Worm (Caenorhabditis elegans) whole organism, L4 larva: ENCODE data around the gene Y54G2A.15.

ENCODE experiments used
- D1046.2 ChIP-seq: fragments of 200-800 bp; sonication (Bioruptor generic); IDR thresholded peaks from 2 replicates; pipeline ENCODE4 v1.3.6; 2022; ENCODE audit warnings: missing genetic modification characterization, missing compliant biosample characterization
- F10B5.3 ChIP-seq: sonication (generic microtip); optimal IDR thresholded peaks from 2 replicates; lab custom pipeline; 2016; ENCODE audit warnings: mild to moderate bottlenecking, missing genetic modification characterization, missing compliant biosample characterization
- F49E8.2 ChIP-seq: sonication (generic microtip); optimal IDR thresholded peaks from 2 replicates; lab custom pipeline; 2016; ENCODE audit warnings: missing compliant biosample characterization, mild to moderate bottlenecking, missing genetic modification characterization, borderline replicate concordance
- T20F7.1 ChIP-seq: fragments of 200-800 bp; sonication (Bioruptor generic); optimal IDR thresholded peaks from 2 replicates; lab custom pipeline; 2018; ENCODE audit warnings: mild to moderate bottlenecking, missing genetic modification characterization, missing compliant biosample characterization
- T26A8.4 ChIP-seq: fragments of 200-800 bp; sonication (Bioruptor generic); IDR thresholded peaks from 2 replicates; pipeline ENCODE4 v1.3.6; 2022; ENCODE audit warnings: missing genetic modification characterization, missing compliant biosample characterization
- Y48G9A.11 ChIP-seq: fragments of 200-800 bp; sonication (Bioruptor generic); IDR thresholded peaks from 2 replicates; pipeline ENCODE4 v1.3.6; 2022; ENCODE audit warnings: missing genetic modification reagents, missing genetic modification characterization, missing compliant biosample characterization
- Y5F2A.4 ChIP-seq: fragments of 200-800 bp; sonication (Bioruptor generic); optimal IDR thresholded peaks from 2 replicates; lab custom pipeline; 2018; ENCODE audit warnings: mild to moderate bottlenecking, missing genetic modification characterization, missing compliant biosample characterization
- Y75B8A.6 ChIP-seq: fragments of 200-800 bp; sonication (Bioruptor generic); IDR thresholded peaks from 2 replicates; pipeline ENCODE4 v1.3.6; 2022; ENCODE audit warnings: missing genetic modification reagents, missing genetic modification characterization, missing compliant biosample characterization
- ZK337.2 ChIP-seq: fragments of 200-800 bp; sonication (Bioruptor generic); IDR thresholded peaks from 2 replicates; pipeline ENCODE4 v1.3.6; 2022; ENCODE audit warnings: missing genetic modification reagents, missing genetic modification characterization, missing compliant biosample characterization
- aha-1 ChIP-seq: fragments of 150-350 bp; peaks from one replicate; lab custom pipeline; 2014; ENCODE audit warnings: missing biosample characterization, missing genetic modification characterization
- aly-2 ChIP-seq: sonication (generic microtip); optimal IDR thresholded peaks from 2 replicates; lab custom pipeline; 2018; ENCODE audit warnings: missing biosample characterization, missing genetic modification characterization
- ceh-20 ChIP-seq: fragments of 200-800 bp; sonication (Bioruptor generic); IDR thresholded peaks from 2 replicates; pipeline ENCODE4 v1.3.6; 2022; ENCODE audit warnings: missing genetic modification reagents, missing genetic modification characterization, missing compliant biosample characterization
- ceh-44 ChIP-seq: fragments of 200-800 bp; sonication (Bioruptor generic); IDR thresholded peaks from 2 replicates; pipeline ENCODE4 v1.3.6; 2022; ENCODE audit warnings: missing genetic modification reagents, missing genetic modification characterization, missing compliant biosample characterization
- daf-19 ChIP-seq: fragments of 200-800 bp; sonication (Bioruptor generic); conservative IDR thresholded peaks from 2 replicates; pipeline ENCODE4 v1.3.6; 2022; ENCODE audit warnings: missing genetic modification characterization, missing compliant biosample characterization
- dmd-8 ChIP-seq: fragments of 200-800 bp; sonication (Bioruptor generic); IDR thresholded peaks from 2 replicates; pipeline ENCODE4 v1.3.6; 2022; ENCODE audit warnings: missing genetic modification characterization, missing compliant biosample characterization
- dmd-9 ChIP-seq: fragments of 200-800 bp; sonication (Bioruptor generic); IDR thresholded peaks from 2 replicates; pipeline ENCODE4 v1.3.6; 2022; ENCODE audit warnings: missing genetic modification reagents, missing genetic modification characterization, missing compliant biosample characterization
- dve-1 ChIP-seq: sonication (generic microtip); optimal IDR thresholded peaks from 2 replicates; lab custom pipeline; 2017; ENCODE audit warnings: antibody characterized with exemption, mild to moderate bottlenecking, missing genetic modification characterization, missing compliant biosample characterization; ENCODE audit not compliant: insufficient read depth
- egl-27 ChIP-seq: sonication (generic microtip); optimal IDR thresholded peaks from 3 replicates; lab custom pipeline; 2017; ENCODE audit warnings: missing biosample characterization, missing genetic modification reagents, missing genetic modification characterization
- fkh-10 ChIP-seq: fragments of 150-350 bp; optimal IDR thresholded peaks from 2 replicates; lab custom pipeline; 2014; ENCODE audit warnings: missing biosample characterization, missing genetic modification reagents, missing genetic modification characterization
- hlh-11 ChIP-seq: fragments of 200-800 bp; sonication (Bioruptor generic); optimal IDR thresholded peaks from 2 replicates; lab custom pipeline; 2018; ENCODE audit warnings: mild to moderate bottlenecking, missing genetic modification characterization, missing compliant biosample characterization
- hlh-30 ChIP-seq: sonication (generic microtip); optimal IDR thresholded peaks from 2 replicates; lab custom pipeline; 2017; ENCODE audit warnings: antibody characterized with exemption, mild to moderate bottlenecking, missing genetic modification characterization, missing compliant biosample characterization; ENCODE audit not compliant: insufficient read depth
- jun-1 ChIP-seq: fragments of 150-350 bp; optimal IDR thresholded peaks from 2 replicates; lab custom pipeline; 2014; ENCODE audit warnings: missing biosample characterization, missing genetic modification reagents, missing genetic modification characterization
- lim-7 ChIP-seq: fragments of 200-800 bp; sonication (Bioruptor generic); IDR thresholded peaks from 2 replicates; pipeline ENCODE4 v1.3.6; 2022; ENCODE audit warnings: missing genetic modification characterization, missing compliant biosample characterization
- lin-1 ChIP-seq: fragments of 200-800 bp; sonication (Bioruptor generic); IDR thresholded peaks from 2 replicates; pipeline ENCODE4 v1.3.6; 2022; ENCODE audit warnings: missing genetic modification reagents, missing genetic modification characterization, missing compliant biosample characterization
- lin-13 ChIP-seq: fragments of 150-350 bp; optimal IDR thresholded peaks from 2 replicates; lab custom pipeline; 2014; ENCODE audit warnings: missing biosample characterization, missing genetic modification reagents, missing genetic modification characterization
- lin-38 ChIP-seq: fragments of 200-800 bp; sonication (Bioruptor generic); IDR thresholded peaks from 2 replicates; pipeline ENCODE4 v1.3.6; 2022; ENCODE audit warnings: missing genetic modification reagents, missing genetic modification characterization, missing compliant biosample characterization
- lir-3 ChIP-seq: sonication (generic microtip); optimal IDR thresholded peaks from 2 replicates; lab custom pipeline; 2016; ENCODE audit warnings: mild to moderate bottlenecking, missing genetic modification characterization, missing compliant biosample characterization
- lsy-2 ChIP-seq, 2 experiments: fragments of 150-350 bp in 1 of 2; sonication (generic microtip) in 1 of 2; optimal IDR thresholded peaks; 2 replicates each; lab custom pipeline; 2014 to 2017; ENCODE audit warnings: missing biosample characterization in 2 of 2, missing genetic modification characterization in 2 of 2
- madf-9 ChIP-seq: fragments of 200-800 bp; sonication (Bioruptor generic); conservative IDR thresholded peaks from 2 replicates; pipeline ENCODE4 v1.3.6; 2022; ENCODE audit warnings: missing genetic modification reagents, missing genetic modification characterization, missing compliant biosample characterization
- mdl-1 ChIP-seq, 2 experiments: fragments of 150-350 bp in 1 of 2; sonication (generic microtip) in 1 of 2; optimal IDR thresholded peaks; 2 replicates each; lab custom pipeline; 2014 to 2017; ENCODE audit warnings: missing biosample characterization in 2 of 2, missing genetic modification characterization in 2 of 2
- mep-1 ChIP-seq: fragments of 150-350 bp; sonication (generic microtip); optimal IDR thresholded peaks from 3 replicates; lab custom pipeline; 2014; ENCODE audit warnings: missing biosample characterization, missing genetic modification characterization
- mes-2 ChIP-seq: sonication (generic microtip); optimal IDR thresholded peaks from 2 replicates; lab custom pipeline; 2016; ENCODE audit warnings: missing genotype, mild to moderate bottlenecking, missing genetic modification characterization, missing compliant biosample characterization; ENCODE audit not compliant: poor library complexity, severe bottlenecking
- nhr-10 ChIP-seq: fragments of 150-350 bp; optimal IDR thresholded peaks from 2 replicates; lab custom pipeline; 2014; ENCODE audit warnings: missing biosample characterization, missing genetic modification characterization
- nhr-102 ChIP-seq: sonication (generic microtip); optimal IDR thresholded peaks from 2 replicates; lab custom pipeline; 2016; ENCODE audit warnings: mild to moderate bottlenecking, missing genetic modification characterization, moderate library complexity, missing compliant biosample characterization
- nhr-11 ChIP-seq: fragments of 150-350 bp; optimal IDR thresholded peaks from 2 replicates; lab custom pipeline; 2014; ENCODE audit warnings: missing biosample characterization, missing genetic modification characterization
- nhr-28 ChIP-seq: fragments of 150-350 bp; optimal IDR thresholded peaks from 2 replicates; lab custom pipeline; 2014; ENCODE audit warnings: missing biosample characterization, missing genetic modification characterization
- nhr-41 ChIP-seq: fragments of 200-800 bp; sonication (Bioruptor generic); IDR thresholded peaks from 2 replicates; pipeline ENCODE4 v1.3.6; 2022; ENCODE audit warnings: missing genetic modification reagents, missing genetic modification characterization, missing compliant biosample characterization
- nhr-42 ChIP-seq: fragments of 200-800 bp; sonication (Bioruptor generic); IDR thresholded peaks from 2 replicates; pipeline ENCODE4 v1.3.6; 2022; ENCODE audit warnings: missing genetic modification characterization, missing compliant biosample characterization
- saeg-2 ChIP-seq: fragments of 200-800 bp; sonication (Bioruptor generic); IDR thresholded peaks from 2 replicates; pipeline ENCODE4 v1.3.6; 2022; ENCODE audit warnings: missing genetic modification reagents, missing genetic modification characterization, missing compliant biosample characterization
- set-16 ChIP-seq: fragments of 200-800 bp; sonication (Bioruptor generic); IDR thresholded peaks from 2 replicates; pipeline ENCODE4 v1.3.6; 2022; ENCODE audit warnings: missing genetic modification reagents, missing genetic modification characterization, missing compliant biosample characterization
- skn-1 ChIP-seq: fragments of 150-350 bp; optimal IDR thresholded peaks from 2 replicates; lab custom pipeline; 2014; ENCODE audit warnings: missing biosample characterization, missing genetic modification characterization
- snpc-1.2 ChIP-seq: fragments of 200-800 bp; sonication (Bioruptor generic); IDR thresholded peaks from 2 replicates; pipeline ENCODE4 v1.3.6; 2022; ENCODE audit warnings: missing genetic modification reagents, missing genetic modification characterization, missing compliant biosample characterization
- snpc-4 ChIP-seq: fragments of 150-350 bp; optimal IDR thresholded peaks from 2 replicates; lab custom pipeline; 2014; ENCODE audit warnings: missing biosample characterization, missing genetic modification characterization
- spr-1 ChIP-seq: sonication (generic microtip); optimal IDR thresholded peaks from 2 replicates; lab custom pipeline; 2016; ENCODE audit warnings: mild to moderate bottlenecking, missing genetic modification characterization, missing compliant biosample characterization
- vab-7 ChIP-seq: fragments of 200-800 bp; sonication (Bioruptor generic); IDR thresholded peaks from 2 replicates; pipeline ENCODE4 v1.3.6; 2022; ENCODE audit warnings: missing genetic modification reagents, missing genetic modification characterization, missing compliant biosample characterization
- zfp-2 ChIP-seq: sonication (generic microtip); optimal IDR thresholded peaks from 2 replicates; lab custom pipeline; 2016; ENCODE audit warnings: mild to moderate bottlenecking, missing genetic modification characterization, missing compliant biosample characterization
- zip-11 ChIP-seq: fragments of 200-800 bp; sonication (Bioruptor generic); IDR thresholded peaks from 2 replicates; pipeline ENCODE4 v1.3.6; 2022; ENCODE audit warnings: missing genetic modification characterization, missing compliant biosample characterization
- ztf-7 ChIP-seq: fragments of 150-350 bp; optimal IDR thresholded peaks from 2 replicates; lab custom pipeline; 2014; ENCODE audit warnings: missing biosample characterization, missing genetic modification characterization

Y54G2A.15 gene

ce11 chrIV:2803652-2804051 is 40.1 kb downstream of the Y54G2A.15 start, which contains the start of gene Y54G2A.32:
TSS of gene Y54G2A.32 (plus strand) at chrIV:2803952.
- TF ChIP-seq F49E8.2 (tag; lab: Kevin White, UChicago) (no peak), aha-1 (tag; lab: Kevin White, UChicago) (peak; percentile 61), skn-1 (tag; lab: Kevin White, UChicago) (no peak)

ce11 chrIV:2802193-2802592 is 41.6 kb downstream of the Y54G2A.15 start:
- TF ChIP-seq dmd-9 (GFP tag; lab: Robert Waterston, UW) (peak; percentile 61; the same call in 1 of the 2 replicates), lsy-2 (tag; optimal IDR thresholded peaks at IDR 0.05; lab: Kevin White, UChicago) (peak in 1 of 2 experiments; percentile 2), daf-19 (GFP tag; lab: Robert Waterston, UW) (no peak), F49E8.2 (tag; lab: Kevin White, UChicago) (no peak), lin-38 (GFP tag; lab: Robert Waterston, UW) (peak; percentile 65), dve-1 (tag; lab: Kevin White, UChicago) (peak; percentile 13), nhr-11 (tag; lab: Kevin White, UChicago) (no peak), saeg-2 (no peak), zfp-2 (tag; lab: Kevin White, UChicago) (no peak), fkh-10 (GFP tag; lab: Kevin White, UChicago) (no peak), mdl-1 (tag; optimal IDR thresholded peaks at IDR 0.05; lab: Kevin White, UChicago) (no peak), mes-2 (tag; lab: Kevin White, UChicago) (peak; percentile 54), madf-9 (GFP tag; lab: Robert Waterston, UW) (peak; percentile 68; the same call in 1 of the 2 replicates), spr-1 (tag; lab: Kevin White, UChicago) (peak; percentile 28), nhr-102 (tag; lab: Kevin White, UChicago) (no peak), ztf-7 (tag; lab: Kevin White, UChicago) (no peak), lin-1 (no peak), nhr-41 (GFP tag; lab: Robert Waterston, UW) (no peak), nhr-10 (tag; lab: Kevin White, UChicago) (no peak), Y75B8A.6 (GFP tag; lab: Robert Waterston, UW) (0 out of 2 replicates have a peak, but pooled peaks have one; percentile 25), set-16 (no peak), D1046.2 (GFP tag; lab: Robert Waterston, UW) (peak; percentile 79; the same call in 1 of the 2 replicates), jun-1 (no peak), Y5F2A.4 (GFP tag; lab: Kevin White, UChicago) (peak; percentile 48), lim-7 (peak; percentile 83), snpc-4 (tag; lab: Kevin White, UChicago) (no peak), hlh-30 (tag; lab: Kevin White, UChicago) (peak; percentile 42), dmd-8 (GFP tag; lab: Robert Waterston, UW) (peak; percentile 67; the same call in 1 of the 2 replicates), aly-2 (tag; lab: Kevin White, UChicago) (peak; percentile 12), hlh-11 (peak; percentile 5), ZK337.2 (GFP tag; lab: Robert Waterston, UW) (no peak), aha-1 (tag; lab: Kevin White, UChicago) (peak; percentile 95), egl-27 (tag; lab: Kevin White, UChicago) (no peak), mep-1 (tag; lab: Kevin White, UChicago) (peak; percentile 4), lin-13 (GFP tag; lab: Kevin White, UChicago) (peak; percentile 3), nhr-42 (GFP tag; lab: Robert Waterston, UW) (no peak), ceh-44 (GFP tag; lab: Robert Waterston, UW) (peak; percentile 65; the same call in 1 of the 2 replicates), snpc-1.2 (GFP tag; lab: Robert Waterston, UW) (peak; percentile 52; the same call in 1 of the 2 replicates), F10B5.3 (tag; lab: Kevin White, UChicago) (no peak), ceh-20 (no peak), T20F7.1 (GFP tag; lab: Kevin White, UChicago) (no peak), Y48G9A.11 (peak; percentile 75), vab-7 (GFP tag; lab: Robert Waterston, UW) (peak; percentile 86), T26A8.4 (GFP tag; lab: Robert Waterston, UW) (peak; percentile 41), lir-3 (tag; lab: Kevin White, UChicago) (no peak), nhr-28 (tag; lab: Kevin White, UChicago) (no peak), zip-11 (GFP tag; lab: Robert Waterston, UW) (no peak)
